Fruit fly (Drosophila melanogaster) whole organism, embryonic: ENCODE data around the gene PH4alphaPV.

Experiments used
- Asciz ChIP-seq: fragments of 200-800 bp; sonication (Bioruptor generic); optimal IDR thresholded peaks from 2 replicates; lab custom pipeline; 2017; ENCODE audit warnings: missing biosample characterization, mild to moderate bottlenecking, missing genetic modification characterization, missing genetic modification reagents
- CG11504 ChIP-seq: fragments of 200-800 bp; sonication (Bioruptor generic); optimal IDR thresholded peaks from 3 replicates; lab custom pipeline; 2019; ENCODE audit warnings: missing biosample characterization, mild to moderate bottlenecking, missing genetic modification characterization, moderate library complexity
- CG11560 ChIP-seq: fragments of 200-800 bp; sonication (Bioruptor generic); IDR thresholded peaks from 3 replicates; pipeline ENCODE4 v1.3.6; 2022; ENCODE audit warnings: missing biosample characterization, missing genetic modification characterization
- CG14710 ChIP-seq: fragments of 200-800 bp; sonication (Bioruptor generic); optimal IDR thresholded peaks from 3 replicates; lab custom pipeline; 2019; ENCODE audit warnings: missing biosample characterization, mild to moderate bottlenecking, missing genetic modification characterization, moderate library complexity
- CG15269 ChIP-seq: fragments of 200-800 bp; sonication (Bioruptor generic); optimal IDR thresholded peaks from 2 replicates; lab custom pipeline; 2018; ENCODE audit warnings: missing biosample characterization, mild to moderate bottlenecking, missing genetic modification characterization, moderate library complexity
- CG17568 ChIP-seq: fragments of 200-800 bp; sonication (Bioruptor generic); optimal IDR thresholded peaks from 2 replicates; lab custom pipeline; 2018; ENCODE audit warnings: missing biosample characterization, mild to moderate bottlenecking, missing genetic modification characterization, moderate library complexity
- CG18476 ChIP-seq: fragments of 200-800 bp; sonication (Bioruptor generic); optimal IDR thresholded peaks from 2 replicates; lab custom pipeline; 2016; ENCODE audit warnings: missing biosample characterization, mild to moderate bottlenecking, missing genetic modification characterization
- CG18619 ChIP-seq: fragments of 200-800 bp; sonication (Bioruptor generic); optimal IDR thresholded peaks from 3 replicates; lab custom pipeline; 2017; ENCODE audit warnings: missing biosample characterization, mild to moderate bottlenecking, missing genetic modification characterization
- CG2120 ChIP-seq: fragments of 200-800 bp; sonication (Bioruptor generic); optimal IDR thresholded peaks from 3 replicates; lab custom pipeline; 2016; ENCODE audit warnings: missing biosample characterization, missing genetic modification characterization
- CG2129 ChIP-seq: fragments of 200-800 bp; sonication (Bioruptor generic); IDR thresholded peaks from 2 replicates; pipeline ENCODE4 v1.3.6; 2022; ENCODE audit warnings: missing biosample characterization, missing genetic modification characterization; ENCODE audit not compliant: partially characterized antibody
- CG3838 ChIP-seq: fragments of 200-800 bp; sonication (Bioruptor generic); optimal IDR thresholded peaks from 3 replicates; lab custom pipeline; 2016; ENCODE audit warnings: missing biosample characterization, missing genetic modification characterization
- CG3995 ChIP-seq: fragments of 200-800 bp; sonication (Bioruptor generic); optimal IDR thresholded peaks from 3 replicates; lab custom pipeline; 2016; ENCODE audit warnings: missing biosample characterization, missing genetic modification characterization
- CG5245 ChIP-seq: fragments of 200-800 bp; sonication (Bioruptor generic); optimal IDR thresholded peaks from 3 replicates; lab custom pipeline; 2016; ENCODE audit warnings: missing biosample characterization, missing genetic modification characterization
- CG6654 ChIP-seq: fragments of 200-800 bp; sonication (Bioruptor generic); optimal IDR thresholded peaks from 2 replicates; lab custom pipeline; 2017; ENCODE audit warnings: missing biosample characterization, mild to moderate bottlenecking, missing genetic modification characterization
- CG7357 ChIP-seq: fragments of 200-800 bp; sonication (Bioruptor generic); IDR thresholded peaks from 3 replicates; pipeline ENCODE4 v1.3.6; 2022; ENCODE audit warnings: missing biosample characterization, missing genetic modification characterization
- CG7963 ChIP-seq: fragments of 200-800 bp; sonication (Bioruptor generic); IDR thresholded peaks from 3 replicates; pipeline ENCODE4 v1.3.6; 2022; ENCODE audit warnings: missing biosample characterization, missing genetic modification characterization; ENCODE audit not compliant: partially characterized antibody
- CG8089 ChIP-seq: fragments of 200-800 bp; sonication (Bioruptor generic); optimal IDR thresholded peaks from 3 replicates; lab custom pipeline; 2016; ENCODE audit warnings: missing biosample characterization, missing genetic modification characterization
- CG8290 ChIP-seq, 3 experiments: fragments of 200-800 bp; sonication (Bioruptor generic); optimal IDR thresholded peaks; 2 replicates each; lab custom pipeline; 2016 to 2019; ENCODE audit warnings: missing biosample characterization in 3 of 3, missing genetic modification characterization in 3 of 3, mild to moderate bottlenecking in 2 of 3, moderate library complexity in 1 of 3
- CG8765 ChIP-seq: fragments of 200-800 bp; sonication (Bioruptor generic); IDR thresholded peaks from 2 replicates; pipeline ENCODE4 v1.3.6; 2022; ENCODE audit warnings: missing biosample characterization, missing genetic modification characterization
- CG9932 ChIP-seq: fragments of 200-800 bp; sonication (Bioruptor generic); IDR thresholded peaks from 2 replicates; pipeline ENCODE4 v1.3.6; 2022; ENCODE audit warnings: missing biosample characterization, missing genetic modification characterization
- Dll ChIP-seq: fragments of 200-800 bp; sonication (Bioruptor generic); IDR thresholded peaks from 4 replicates; pipeline ENCODE4 v1.3.6; 2022; ENCODE audit warnings: missing biosample characterization, missing genetic modification characterization; ENCODE audit not compliant: partially characterized antibody
- Lim3 ChIP-seq: fragments of 200-800 bp; sonication (Bioruptor generic); IDR thresholded peaks from 2 replicates; pipeline ENCODE4 v1.3.6; 2022; ENCODE audit warnings: missing biosample characterization, missing genetic modification characterization
- Nf-YB ChIP-seq: fragments of 200-800 bp; sonication (Bioruptor generic); optimal IDR thresholded peaks from 3 replicates; lab custom pipeline; 2019; ENCODE audit warnings: missing biosample characterization, mild to moderate bottlenecking, missing genetic modification characterization, moderate library complexity
- Poxn ChIP-seq: fragments of 200-800 bp; sonication (Bioruptor generic); IDR thresholded peaks from 2 replicates; pipeline ENCODE4 v1.3.6; 2022; ENCODE audit warnings: missing biosample characterization, missing genetic modification characterization
- ash1 ChIP-seq: fragments of 200-800 bp; sonication (Bioruptor generic); optimal IDR thresholded peaks from 2 replicates; lab custom pipeline; 2018; ENCODE audit warnings: missing biosample characterization, mild to moderate bottlenecking, missing genetic modification characterization
- az2 ChIP-seq: fragments of 200-800 bp; sonication (Bioruptor generic); optimal IDR thresholded peaks from 3 replicates; lab custom pipeline; 2016; ENCODE audit warnings: missing biosample characterization, missing genetic modification characterization
- caup ChIP-seq: fragments of 200-800 bp; sonication (Bioruptor generic); optimal IDR thresholded peaks from 3 replicates; lab custom pipeline; 2017; ENCODE audit warnings: missing biosample characterization, mild to moderate bottlenecking, missing genetic modification characterization, moderate library complexity; ENCODE audit not compliant: severe bottlenecking
- chn ChIP-seq: fragments of 200-800 bp; sonication (Bioruptor generic); optimal IDR thresholded peaks from 2 replicates; lab custom pipeline; 2016; ENCODE audit warnings: missing biosample characterization, missing genetic modification characterization
- eve ChIP-seq, 2 experiments: fragments of >200 bp; optimal IDR thresholded peaks; 2 replicates each; lab custom pipeline; 2017; ENCODE audit warnings: missing biosample characterization in 2 of 2, missing genetic modification characterization in 2 of 2
- fd64A ChIP-seq: fragments of 200-800 bp; sonication (Bioruptor generic); optimal IDR thresholded peaks from 3 replicates; lab custom pipeline; 2018; ENCODE audit warnings: missing biosample characterization, mild to moderate bottlenecking, missing genetic modification characterization
- her ChIP-seq: fragments of 200-800 bp; sonication (Bioruptor generic); optimal IDR thresholded peaks from 2 replicates; lab custom pipeline; 2016; ENCODE audit warnings: missing biosample characterization, missing genetic modification characterization
- inv ChIP-seq: fragments of 200-800 bp; sonication (Bioruptor generic); IDR thresholded peaks from 2 replicates; pipeline ENCODE4 v1.3.6; 2022; ENCODE audit warnings: missing biosample characterization, missing genetic modification characterization; ENCODE audit not compliant: partially characterized antibody
- nerfin-1 ChIP-seq: fragments of 200-800 bp; sonication (Bioruptor generic); optimal IDR thresholded peaks from 3 replicates; lab custom pipeline; 2019; ENCODE audit warnings: missing biosample characterization, mild to moderate bottlenecking, missing genetic modification characterization, moderate library complexity
- pita ChIP-seq: fragments of 200-800 bp; sonication (Bioruptor generic); optimal IDR thresholded peaks from 2 replicates; lab custom pipeline; 2017; ENCODE audit warnings: missing biosample characterization, mild to moderate bottlenecking, missing genetic modification characterization
- pzg ChIP-seq: fragments of 200-800 bp; sonication (Bioruptor generic); optimal IDR thresholded peaks from 3 replicates; lab custom pipeline; 2018; ENCODE audit warnings: missing biosample characterization, mild to moderate bottlenecking, missing genetic modification characterization, moderate library complexity
- row ChIP-seq: fragments of 200-800 bp; sonication (Bioruptor generic); IDR thresholded peaks from 3 replicates; pipeline ENCODE4 v1.3.6; 2022; ENCODE audit warnings: missing biosample characterization, missing genetic modification characterization
- scrt ChIP-seq: fragments of 200-800 bp; sonication (Bioruptor generic); optimal IDR thresholded peaks from 2 replicates; lab custom pipeline; 2018; ENCODE audit warnings: missing biosample characterization, mild to moderate bottlenecking, missing genetic modification characterization, moderate library complexity
- sens-2 ChIP-seq: fragments of 200-800 bp; sonication (Bioruptor generic); IDR thresholded peaks from 2 replicates; pipeline ENCODE4 v1.3.6; 2022; ENCODE audit warnings: missing biosample characterization, missing genetic modification characterization
- shn ChIP-seq: fragments of 200-800 bp; sonication (Bioruptor generic); optimal IDR thresholded peaks from 3 replicates; lab custom pipeline; 2016; ENCODE audit warnings: missing biosample characterization, missing genetic modification characterization
- sisA ChIP-seq: fragments of 200-800 bp; sonication (Bioruptor generic); IDR thresholded peaks from 2 replicates; pipeline ENCODE4 v1.3.6; 2022; ENCODE audit warnings: missing biosample characterization, missing genetic modification characterization
- unpg ChIP-seq: fragments of 200-800 bp; sonication (Bioruptor generic); optimal IDR thresholded peaks from 3 replicates; lab custom pipeline; 2018; ENCODE audit warnings: missing biosample characterization, mild to moderate bottlenecking, missing genetic modification characterization, moderate library complexity
- zen2 ChIP-seq: fragments of 200-800 bp; sonication (Bioruptor generic); IDR thresholded peaks from 3 replicates; pipeline ENCODE4 v1.3.6; 2022; ENCODE audit warnings: missing biosample characterization, missing genetic modification characterization; ENCODE audit not compliant: partially characterized antibody
- zf30C ChIP-seq: fragments of 200-800 bp; sonication (Bioruptor generic); optimal IDR thresholded peaks from 3 replicates; lab custom pipeline; 2018; ENCODE audit warnings: missing biosample characterization, mild to moderate bottlenecking, missing genetic modification characterization

PH4alphaPV gene

dm6 chr3R:30601440-30602256 lies 46.7 kb downstream of the PH4alphaPV start, which contains the start of the genes CG2246 and CG31021 (continued):
- TF ChIP-seq CG8290 (GFP tag; optimal IDR thresholded peaks at IDR 0.05; lab: Kevin White, UChicago) (peak; percentile 92), CG8290 (tag; optimal IDR thresholded peaks at IDR 0.05; lab: Kevin White, UChicago) (peak; percentile 40 to 94), CG7963 (peak; percentile 76; the same call in 2 of the 3 replicates), CG11560 (tag; lab: Robert Waterston, UW) (peak; percentile 80; the same call in 1 of the 3 replicates), CG2120 (peak; percentile 82), CG15269 (tag; lab: Kevin White, UChicago) (peak; percentile 28), zf30C (GFP tag; lab: Kevin White, UChicago) (peak; percentile 95), Asciz (GFP tag; lab: Kevin White, UChicago) (no peak), CG18619 (GFP tag; lab: Kevin White, UChicago) (peak; percentile 36), fd64A (GFP tag; lab: Kevin White, UChicago) (no peak), row (peak; percentile 90), caup (GFP tag; lab: Kevin White, UChicago) (peak; percentile 9), sens-2 (GFP tag; lab: Robert Waterston, UW) (no peak), nerfin-1 (tag; lab: Kevin White, UChicago) (peak; percentile 39), CG8089 (GFP tag; lab: Kevin White, UChicago) (no peak), CG17568 (no peak), pzg (GFP tag; lab: Kevin White, UChicago) (peak; percentile 92), CG18476 (peak; percentile 2), inv (peak; percentile 84), CG5245 (GFP tag; lab: Kevin White, UChicago) (peak; percentile 32), Lim3 (GFP tag; lab: Robert Waterston, UW) (no peak), her (GFP tag; lab: Kevin White, UChicago) (peak; percentile 41), CG6654 (GFP tag; lab: Kevin White, UChicago) (no peak), sisA (GFP tag; lab: Robert Waterston, UW) (peak; percentile 55), ash1 (no peak), CG7357 (GFP tag; lab: Robert Waterston, UW) (no peak), az2 (peak; percentile 39), Nf-YB (GFP tag; lab: Kevin White, UChicago) (no peak), CG9932 (GFP tag; lab: Robert Waterston, UW) (peak; percentile 86), CG3838 (GFP tag; lab: Kevin White, UChicago) (peak; percentile 88), scrt (GFP tag; lab: Kevin White, UChicago) (no peak), CG14710 (peak; percentile 73), eve (GFP tag; optimal IDR thresholded peaks at IDR 0.05; lab: Kevin White, UChicago) (peak in 1 of 2 experiments; percentile 55), Dll (GFP tag; lab: Robert Waterston, UW) (peak; percentile 87), Poxn (no peak), zen2 (0 out of 3 replicates have a peak, but pooled peaks have one; percentile 46), CG8765 (GFP tag; lab: Robert Waterston, UW) (no peak), unpg (GFP tag; lab: Kevin White, UChicago) (peak; percentile 16), CG2129 (peak; percentile 51), chn (peak; percentile 49), pita (GFP tag; lab: Kevin White, UChicago) (peak; percentile 82), CG3995 (GFP tag; lab: Kevin White, UChicago) (peak; percentile 84), shn (GFP tag; lab: Kevin White, UChicago) (peak; percentile 66), CG11504 (tag; lab: Kevin White, UChicago) (peak; percentile 54)
- TF ChIP-seq, all 482 proteins: peak for 270
